Worm (Caenorhabditis elegans) whole organism, L4 larva: ENCODE results near the gene C17G1.14.

Experiments
- D1046.2 ChIP-seq: fragments of 200-800 bp; sonication (Bioruptor generic); IDR thresholded peaks from 2 replicates; pipeline ENCODE4 v1.3.6; 2022; ENCODE audit warnings: missing genetic modification characterization, missing compliant biosample characterization
- T26A8.4 ChIP-seq: fragments of 200-800 bp; sonication (Bioruptor generic); IDR thresholded peaks from 2 replicates; pipeline ENCODE4 v1.3.6; 2022; ENCODE audit warnings: missing genetic modification characterization, missing compliant biosample characterization
- Y105C5A.15 ChIP-seq: fragments of 200-800 bp; sonication (Bioruptor generic); IDR thresholded peaks from 2 replicates; pipeline ENCODE4 v1.3.6; 2022; ENCODE audit warnings: missing genetic modification characterization, missing compliant biosample characterization
- Y5F2A.4 ChIP-seq: fragments of 200-800 bp; sonication (Bioruptor generic); optimal IDR thresholded peaks from 2 replicates; lab custom pipeline; 2018; ENCODE audit warnings: mild to moderate bottlenecking, missing genetic modification characterization, missing compliant biosample characterization
- Y75B8A.6 ChIP-seq: fragments of 200-800 bp; sonication (Bioruptor generic); IDR thresholded peaks from 2 replicates; pipeline ENCODE4 v1.3.6; 2022; ENCODE audit warnings: missing genetic modification reagents, missing genetic modification characterization, missing compliant biosample characterization
- ZK337.2 ChIP-seq: fragments of 200-800 bp; sonication (Bioruptor generic); IDR thresholded peaks from 2 replicates; pipeline ENCODE4 v1.3.6; 2022; ENCODE audit warnings: missing genetic modification reagents, missing genetic modification characterization, missing compliant biosample characterization
- aly-2 ChIP-seq: sonication (generic microtip); optimal IDR thresholded peaks from 2 replicates; lab custom pipeline; 2018; ENCODE audit warnings: missing biosample characterization, missing genetic modification characterization
- ama-1 ChIP-seq: fragments of 150-350 bp; optimal IDR thresholded peaks from 2 replicates; lab custom pipeline; 2014; ENCODE audit warnings: inconsistent platforms, mixed read lengths
- arid-1 ChIP-seq: fragments of 200-800 bp; sonication (Bioruptor generic); conservative IDR thresholded peaks from 2 replicates; pipeline ENCODE4 v1.3.6; 2022; ENCODE audit warnings: missing genetic modification reagents, missing genetic modification characterization, missing compliant biosample characterization
- ceh-62 ChIP-seq: sonication (generic microtip); optimal IDR thresholded peaks from 2 replicates; lab custom pipeline; 2017; ENCODE audit warnings: missing biosample characterization, missing genetic modification characterization
- ceh-82 ChIP-seq: sonication (generic microtip); optimal IDR thresholded peaks from 2 replicates; lab custom pipeline; 2017; ENCODE audit warnings: missing biosample characterization, missing genetic modification characterization
- ces-1 ChIP-seq: fragments of 150-350 bp; sonication (generic microtip); optimal IDR thresholded peaks from 4 replicates; lab custom pipeline; 2014; ENCODE audit warnings: missing biosample characterization, missing genetic modification reagents, missing genetic modification characterization
- cey-2 ChIP-seq: sonication (generic microtip); optimal IDR thresholded peaks from 3 replicates; lab custom pipeline; 2017; ENCODE audit warnings: missing genetic modification characterization, mild to moderate bottlenecking, missing compliant biosample characterization, antibody characterized with exemption, borderline replicate concordance; ENCODE audit not compliant: insufficient read depth
- ctbp-1 ChIP-seq: fragments of 200-800 bp; sonication (Bioruptor generic); IDR thresholded peaks from 2 replicates; pipeline ENCODE4 v1.3.6; 2022; ENCODE audit warnings: missing genetic modification reagents, missing genetic modification characterization, missing compliant biosample characterization
- dmd-8 ChIP-seq: fragments of 200-800 bp; sonication (Bioruptor generic); IDR thresholded peaks from 2 replicates; pipeline ENCODE4 v1.3.6; 2022; ENCODE audit warnings: missing genetic modification characterization, missing compliant biosample characterization
- dmd-9 ChIP-seq: fragments of 200-800 bp; sonication (Bioruptor generic); IDR thresholded peaks from 2 replicates; pipeline ENCODE4 v1.3.6; 2022; ENCODE audit warnings: missing genetic modification reagents, missing genetic modification characterization, missing compliant biosample characterization
- dve-1 ChIP-seq: sonication (generic microtip); optimal IDR thresholded peaks from 2 replicates; lab custom pipeline; 2017; ENCODE audit warnings: antibody characterized with exemption, mild to moderate bottlenecking, missing genetic modification characterization, missing compliant biosample characterization; ENCODE audit not compliant: insufficient read depth
- fos-1 ChIP-seq: fragments of 150-350 bp; optimal IDR thresholded peaks from 2 replicates; lab custom pipeline; 2014; ENCODE audit warnings: missing biosample characterization, missing genetic modification characterization
- gei-8 ChIP-seq: fragments of 200-800 bp; sonication (Bioruptor generic); optimal IDR thresholded peaks from 2 replicates; lab custom pipeline; 2018; ENCODE audit warnings: mild to moderate bottlenecking, missing genetic modification characterization, missing compliant biosample characterization
- lin-1 ChIP-seq: fragments of 200-800 bp; sonication (Bioruptor generic); IDR thresholded peaks from 2 replicates; pipeline ENCODE4 v1.3.6; 2022; ENCODE audit warnings: missing genetic modification reagents, missing genetic modification characterization, missing compliant biosample characterization
- lsy-2 ChIP-seq, 2 experiments: fragments of 150-350 bp in 1 of 2; sonication (generic microtip) in 1 of 2; optimal IDR thresholded peaks; 2 replicates each; lab custom pipeline; 2014 to 2017; ENCODE audit warnings: missing biosample characterization in 2 of 2, missing genetic modification characterization in 2 of 2
- madf-5 ChIP-seq, 2 experiments: fragments of 200-800 bp; sonication (Bioruptor generic); IDR thresholded peaks; 2 replicates each; pipeline ENCODE4 v1.3.6; 2022; ENCODE audit warnings: missing compliant biosample characterization in 2 of 2, missing genetic modification characterization in 2 of 2
- mdl-1 ChIP-seq, 2 experiments: fragments of 150-350 bp in 1 of 2; sonication (generic microtip) in 1 of 2; optimal IDR thresholded peaks; 2 replicates each; lab custom pipeline; 2014 to 2017; ENCODE audit warnings: missing biosample characterization in 2 of 2, missing genetic modification characterization in 2 of 2
- mep-1 ChIP-seq: fragments of 150-350 bp; sonication (generic microtip); optimal IDR thresholded peaks from 3 replicates; lab custom pipeline; 2014; ENCODE audit warnings: missing biosample characterization, missing genetic modification characterization
- mxl-2 ChIP-seq: fragments of 200-800 bp; sonication (Bioruptor generic); conservative IDR thresholded peaks from 2 replicates; pipeline ENCODE4 v1.3.6; 2022; ENCODE audit warnings: missing genetic modification reagents, missing genetic modification characterization, missing compliant biosample characterization
- nhr-102 ChIP-seq: sonication (generic microtip); optimal IDR thresholded peaks from 2 replicates; lab custom pipeline; 2016; ENCODE audit warnings: mild to moderate bottlenecking, missing genetic modification characterization, moderate library complexity, missing compliant biosample characterization
- pha-4 ChIP-seq, 2 experiments: fragments of 150-350 bp in 1 of 2; fragments of 200-800 bp in 1 of 2; sonication (Bioruptor generic) in 1 of 2; IDR thresholded peaks in 1 of 2; optimal IDR thresholded peaks in 1 of 2; 2 replicates each; pipeline versions ENCODE4 v1.3.6 to Lab custom; 2014 to 2022; ENCODE audit warnings: missing genetic modification characterization in 2 of 2, missing genetic modification reagents in 2 of 2, missing biosample characterization in 1 of 2, missing compliant biosample characterization in 1 of 2
- php-3 ChIP-seq: fragments of 200-800 bp; sonication (Bioruptor generic); IDR thresholded peaks from 2 replicates; pipeline ENCODE4 v1.3.6; 2022; ENCODE audit warnings: missing genetic modification reagents, missing genetic modification characterization, missing compliant biosample characterization
- saeg-2 ChIP-seq: fragments of 200-800 bp; sonication (Bioruptor generic); IDR thresholded peaks from 2 replicates; pipeline ENCODE4 v1.3.6; 2022; ENCODE audit warnings: missing genetic modification reagents, missing genetic modification characterization, missing compliant biosample characterization
- set-16 ChIP-seq: fragments of 200-800 bp; sonication (Bioruptor generic); IDR thresholded peaks from 2 replicates; pipeline ENCODE4 v1.3.6; 2022; ENCODE audit warnings: missing genetic modification reagents, missing genetic modification characterization, missing compliant biosample characterization
- snpc-1.2 ChIP-seq: fragments of 200-800 bp; sonication (Bioruptor generic); IDR thresholded peaks from 2 replicates; pipeline ENCODE4 v1.3.6; 2022; ENCODE audit warnings: missing genetic modification reagents, missing genetic modification characterization, missing compliant biosample characterization
- snpc-4 ChIP-seq: fragments of 150-350 bp; optimal IDR thresholded peaks from 2 replicates; lab custom pipeline; 2014; ENCODE audit warnings: missing biosample characterization, missing genetic modification characterization
- spr-1 ChIP-seq: sonication (generic microtip); optimal IDR thresholded peaks from 2 replicates; lab custom pipeline; 2016; ENCODE audit warnings: mild to moderate bottlenecking, missing genetic modification characterization, missing compliant biosample characterization
- spr-3 ChIP-seq: fragments of 200-800 bp; sonication (Bioruptor generic); optimal IDR thresholded peaks from 2 replicates; lab custom pipeline; 2018; ENCODE audit warnings: mild to moderate bottlenecking, missing genetic modification characterization, missing compliant biosample characterization
- unc-39 ChIP-seq: sonication (generic microtip); optimal IDR thresholded peaks from 2 replicates; lab custom pipeline; 2017; ENCODE audit warnings: missing biosample characterization, missing genetic modification characterization
- zfp-3 ChIP-seq: fragments of 200-800 bp; sonication (Bioruptor generic); conservative IDR thresholded peaks from 2 replicates; pipeline ENCODE4 v1.3.6; 2022; ENCODE audit warnings: missing genetic modification reagents, missing genetic modification characterization, missing compliant biosample characterization
- zip-2 ChIP-seq: fragments of 150-350 bp; optimal IDR thresholded peaks from 2 replicates; lab custom pipeline; 2014; ENCODE audit warnings: missing biosample characterization, missing genetic modification characterization
- ztf-11 ChIP-seq: fragments of 150-350 bp; optimal IDR thresholded peaks from 2 replicates; lab custom pipeline; 2014; ENCODE audit warnings: missing biosample characterization, missing genetic modification characterization

The C17G1.14 gene

ce11 chrX:9899426-9900131 is 39.0 kb upstream of the C17G1.14 start, which contains the start of gene phf-34 (continued):
- TF ChIP-seq Y105C5A.15 (GFP tag; lab: Robert Waterston, UW) (no peak), cey-2 (tag; lab: Kevin White, UChicago) (no peak), ZK337.2 (no peak), dve-1 (peak; percentile 45), pha-4 (GFP tag; IDR thresholded peaks at IDR 0.05; lab: Robert Waterston, UW) (no peak), pha-4 (tag; optimal IDR thresholded peaks at IDR 0.05; lab: Kevin White, UChicago) (no peak), gei-8 (no peak), D1046.2 (no peak), mep-1 (tag; lab: Kevin White, UChicago) (no peak), lsy-2 (tag; optimal IDR thresholded peaks at IDR 0.05; lab: Kevin White, UChicago) (peak in 1 of 2 experiments; percentile 58), mdl-1 (tag; optimal IDR thresholded peaks at IDR 0.05; lab: Kevin White, UChicago) (peak in 1 of 2 experiments; percentile 60), arid-1 (GFP tag; lab: Robert Waterston, UW) (0 out of 2 replicates have a peak, but pooled peaks have one; percentile 24)

- TF ChIP-seq D1046.2, result no peak
- TF ChIP-seq dmd-9, result no peak
- TF ChIP-seq Y75B8A.6, result no peak
- no peak for TF ChIP-seq ceh-62 (tag; lab: Kevin White, UChicago)
- no peak for TF ChIP-seq lin-1
- no peak for TF ChIP-seq dve-1
These were observed 32.8 kb upstream of the C17G1.14 start, which contains the start of gene F21G4.5 for ce11 chrX:9905840-9906239. F21G4.5 (plus strand) TSS chrX:9906140.

- no peak for TF ChIP-seq saeg-2
- TF ChIP-seq aly-2 (tag; lab: Kevin White, UChicago), result no peak
- no peak for TF ChIP-seq mxl-2 (GFP tag; lab: Robert Waterston, UW)
- TF ChIP-seq nhr-102 (tag; lab: Kevin White, UChicago), result no peak
- TF ChIP-seq fos-1 (tag; lab: Kevin White, UChicago), result no peak
- no peak for TF ChIP-seq T26A8.4 (GFP tag; lab: Robert Waterston, UW)
- no peak for TF ChIP-seq ama-1 (lab: Kevin White, UChicago)
- no peak for TF ChIP-seq set-16 (GFP tag; lab: Robert Waterston, UW)
- no peak for TF ChIP-seq dmd-8 (GFP tag; lab: Robert Waterston, UW)
- TF ChIP-seq php-3 (GFP tag; lab: Robert Waterston, UW), result no peak
These were observed 21.3 kb upstream of the C17G1.14 start, which contains the start of gene F21G4.6 for ce11 chrX:9917362-9917761. F21G4.6 (minus strand) TSS chrX:9917448.

ce11 chrX:9918997-9919396 is 19.6 kb upstream of the C17G1.14 start, which contains the start of gene folr-1:
folr-1 (plus strand) TSS chrX:9919297.
- TF ChIP-seq madf-5 (GFP tag; IDR thresholded peaks at IDR 0.05; lab: Robert Waterston, UW), result no peak
- TF ChIP-seq Y5F2A.4 (GFP tag; lab: Kevin White, UChicago), result no peak
- TF ChIP-seq saeg-2, result no peak
- TF ChIP-seq snpc-4, result no peak
- TF ChIP-seq ctbp-1 (GFP tag; lab: Robert Waterston, UW), result no peak
- TF ChIP-seq ceh-82 (tag; lab: Kevin White, UChicago), result no peak
- no peak for TF ChIP-seq snpc-1.2 (GFP tag; lab: Robert Waterston, UW)
- TF ChIP-seq ztf-11 (tag; lab: Kevin White, UChicago), result no peak
- TF ChIP-seq ces-1 (GFP tag; lab: Kevin White, UChicago), result no peak
- no peak for TF ChIP-seq zip-2 (tag; lab: Kevin White, UChicago)
- no peak for TF ChIP-seq spr-1 (tag; lab: Kevin White, UChicago)
- TF ChIP-seq dmd-8 (GFP tag; lab: Robert Waterston, UW), result no peak
- no peak for TF ChIP-seq zfp-3 (GFP tag; lab: Robert Waterston, UW)
- no peak for TF ChIP-seq spr-3
- TF ChIP-seq ceh-62 (tag; lab: Kevin White, UChicago), result no peak
- TF ChIP-seq unc-39 (tag; lab: Kevin White, UChicago), result no peak
- TF ChIP-seq, all 104 proteins: peak for 0
